Fruit fly (Drosophila melanogaster) whole organism, prepupa: ENCODE measurements around the gene CG14440.

Experiments used
- Blimp-1 ChIP-seq: fragments of 200-800 bp; sonication (Bioruptor generic); optimal IDR thresholded peaks from 3 replicates; lab custom pipeline; 2017; ENCODE audit warnings: missing biosample characterization, missing genetic modification characterization, mild to moderate bottlenecking, moderate library complexity, missing genetic modification reagents
- CG10669 ChIP-seq: fragments of 200-800 bp; sonication (Bioruptor generic); optimal IDR thresholded peaks from 3 replicates; lab custom pipeline; 2018; ENCODE audit warnings: missing biosample characterization, mild to moderate bottlenecking, missing genetic modification characterization, moderate library complexity
- CG11902 ChIP-seq: fragments of 200-800 bp; sonication (Bioruptor generic); optimal IDR thresholded peaks from 3 replicates; lab custom pipeline; 2016; ENCODE audit warnings: missing biosample characterization, missing genetic modification characterization
- CG15336 ChIP-seq: fragments of 200-800 bp; sonication (Bioruptor generic); IDR thresholded peaks from 2 replicates; pipeline ENCODE4 v1.3.6; 2022; ENCODE audit warnings: missing biosample characterization, missing genetic modification characterization
- CG1621 ChIP-seq: fragments of 200-800 bp; sonication (Bioruptor generic); optimal IDR thresholded peaks from 3 replicates; lab custom pipeline; 2018; ENCODE audit warnings: missing biosample characterization, mild to moderate bottlenecking, missing genetic modification characterization
- CG16779 ChIP-seq: fragments of 200-800 bp; sonication (Bioruptor generic); optimal IDR thresholded peaks from 3 replicates; lab custom pipeline; 2017; ENCODE audit warnings: missing biosample characterization, mild to moderate bottlenecking, missing genetic modification characterization
- CG3032 ChIP-seq: fragments of 200-800 bp; optimal IDR thresholded peaks from 2 replicates; lab custom pipeline; 2019; ENCODE audit warnings: missing biosample characterization, mild to moderate bottlenecking, missing genetic modification characterization, moderate library complexity
- CG31627 ChIP-seq: fragments of 200-800 bp; sonication (Bioruptor generic); optimal IDR thresholded peaks from 3 replicates; lab custom pipeline; 2016; ENCODE audit warnings: missing biosample characterization, missing genetic modification characterization
- CG32006 ChIP-seq: fragments of 200-800 bp; sonication (Bioruptor generic); optimal IDR thresholded peaks from 3 replicates; lab custom pipeline; 2017; ENCODE audit warnings: missing biosample characterization, mild to moderate bottlenecking, missing genetic modification characterization
- CG34406 ChIP-seq: fragments of 200-800 bp; sonication (Bioruptor generic); optimal IDR thresholded peaks from 3 replicates; lab custom pipeline; 2016; ENCODE audit warnings: missing biosample characterization, missing genetic modification characterization
- CG3919 ChIP-seq: fragments of 200-800 bp; sonication (Bioruptor generic); optimal IDR thresholded peaks from 3 replicates; lab custom pipeline; 2016; ENCODE audit warnings: missing biosample characterization, missing genetic modification characterization
- CG6163 ChIP-seq: fragments of 200-800 bp; sonication (Bioruptor generic); IDR thresholded peaks from 3 replicates; pipeline ENCODE4 v1.3.6; 2022; ENCODE audit warnings: missing biosample characterization, missing genetic modification characterization
- CG6276 ChIP-seq: fragments of 200-800 bp; sonication (Bioruptor generic); optimal IDR thresholded peaks from 2 replicates; lab custom pipeline; 2017; ENCODE audit warnings: missing biosample characterization, mild to moderate bottlenecking, missing genetic modification characterization
- CG6792 ChIP-seq: fragments of 200-800 bp; sonication (Bioruptor generic); optimal IDR thresholded peaks from 3 replicates; lab custom pipeline; 2016; ENCODE audit warnings: missing biosample characterization, missing genetic modification characterization
- CG6808 ChIP-seq: fragments of 200-800 bp; sonication (Bioruptor generic); optimal IDR thresholded peaks from 3 replicates; lab custom pipeline; 2017; ENCODE audit warnings: missing biosample characterization, missing genetic modification characterization, mild to moderate bottlenecking, moderate library complexity, missing genetic modification reagents
- CG6854 ChIP-seq: fragments of 200-800 bp; sonication (Bioruptor generic); optimal IDR thresholded peaks from 2 replicates; lab custom pipeline; 2017; ENCODE audit warnings: missing biosample characterization, mild to moderate bottlenecking, missing genetic modification characterization
- CG7368 ChIP-seq: fragments of 200-800 bp; sonication (Bioruptor generic); optimal IDR thresholded peaks from 3 replicates; lab custom pipeline; 2016; ENCODE audit warnings: missing biosample characterization, missing genetic modification characterization
- CG8632 ChIP-seq: fragments of 200-800 bp; sonication (Bioruptor generic); optimal IDR thresholded peaks from 3 replicates; lab custom pipeline; 2016; ENCODE audit warnings: missing biosample characterization, missing genetic modification characterization
- CG9139 ChIP-seq: fragments of 200-800 bp; sonication (Bioruptor generic); optimal IDR thresholded peaks from 3 replicates; lab custom pipeline; 2017; ENCODE audit warnings: missing biosample characterization, mild to moderate bottlenecking, missing genetic modification characterization
- Eip75B ChIP-seq: fragments of 200-800 bp; sonication (Bioruptor generic); optimal IDR thresholded peaks from 3 replicates; lab custom pipeline; 2016; ENCODE audit warnings: missing biosample characterization, missing genetic modification characterization
- Eip78C ChIP-seq: fragments of 200-800 bp; sonication (Bioruptor generic); peaks from one replicate; lab custom pipeline; 2016; ENCODE audit warnings: missing biosample characterization, missing genetic modification characterization
- Eip93F ChIP-seq: fragments of 200-800 bp; sonication (Bioruptor generic); optimal IDR thresholded peaks from 2 replicates; lab custom pipeline; 2016; ENCODE audit warnings: missing biosample characterization, mild to moderate bottlenecking, missing genetic modification characterization
- Ets21C ChIP-seq: fragments of 200-800 bp; sonication (Bioruptor generic); optimal IDR thresholded peaks from 3 replicates; lab custom pipeline; 2016; ENCODE audit warnings: missing biosample characterization, missing genetic modification characterization
- Ets96B ChIP-seq: fragments of 200-800 bp; optimal IDR thresholded peaks from 2 replicates; lab custom pipeline; 2019; ENCODE audit warnings: missing biosample characterization, mild to moderate bottlenecking, missing genetic modification characterization, moderate library complexity
- Gug ChIP-seq: fragments of 200-800 bp; sonication (Bioruptor generic); IDR thresholded peaks from 2 replicates; pipeline ENCODE4 v1.3.6; 2022; ENCODE audit warnings: missing biosample characterization, missing genetic modification characterization
- Hr39 ChIP-seq: fragments of 200-800 bp; sonication (Bioruptor generic); optimal IDR thresholded peaks from 2 replicates; lab custom pipeline; 2016; ENCODE audit warnings: missing biosample characterization, missing genetic modification characterization
- Hr4 ChIP-seq: fragments of 200-800 bp; sonication (Bioruptor generic); optimal IDR thresholded peaks from 3 replicates; lab custom pipeline; 2016; ENCODE audit warnings: missing biosample characterization, missing genetic modification characterization
- Lpt ChIP-seq: fragments of 200-800 bp; sonication (Bioruptor generic); optimal IDR thresholded peaks from 3 replicates; lab custom pipeline; 2016; ENCODE audit warnings: missing biosample characterization, missing genetic modification characterization
- Met ChIP-seq: fragments of 200-800 bp; sonication (Bioruptor generic); optimal IDR thresholded peaks from 3 replicates; lab custom pipeline; 2016; ENCODE audit warnings: missing biosample characterization, missing genetic modification characterization
- OdsH ChIP-seq: fragments of 200-800 bp; sonication (Bioruptor generic); optimal IDR thresholded peaks from 3 replicates; lab custom pipeline; 2016; ENCODE audit warnings: missing biosample characterization, missing genetic modification characterization
- Smox ChIP-seq: fragments of 200-800 bp; sonication (Bioruptor generic); optimal IDR thresholded peaks from 3 replicates; lab custom pipeline; 2016; ENCODE audit warnings: missing biosample characterization, missing genetic modification characterization
- Sox102F ChIP-seq: fragments of 200-800 bp; sonication (Bioruptor generic); optimal IDR thresholded peaks from 2 replicates; lab custom pipeline; 2016; ENCODE audit warnings: missing biosample characterization, mild to moderate bottlenecking, missing genetic modification characterization
- acj6 ChIP-seq: fragments of 200-800 bp; sonication (Bioruptor generic); optimal IDR thresholded peaks from 3 replicates; lab custom pipeline; 2016; ENCODE audit warnings: missing biosample characterization, missing genetic modification characterization
- dsx ChIP-seq: fragments of 200-800 bp; optimal IDR thresholded peaks from 3 replicates; lab custom pipeline; 2019; ENCODE audit warnings: missing biosample characterization, mild to moderate bottlenecking, missing genetic modification characterization, moderate library complexity; ENCODE audit not compliant: poor library complexity, severe bottlenecking
- esn ChIP-seq: fragments of 200-800 bp; sonication (Bioruptor generic); optimal IDR thresholded peaks from 2 replicates; lab custom pipeline; 2016; ENCODE audit warnings: missing biosample characterization, mild to moderate bottlenecking, missing genetic modification characterization, moderate library complexity
- fd59A ChIP-seq: fragments of 200-800 bp; sonication (Bioruptor generic); optimal IDR thresholded peaks from 2 replicates; lab custom pipeline; 2017; ENCODE audit warnings: missing biosample characterization, mild to moderate bottlenecking, missing genetic modification characterization, missing genetic modification reagents
- fd85E ChIP-seq: fragments of 200-800 bp; sonication (Bioruptor generic); optimal IDR thresholded peaks from 3 replicates; lab custom pipeline; 2016; ENCODE audit warnings: missing biosample characterization, missing genetic modification characterization
- fkh ChIP-seq: fragments of 200-800 bp; sonication (Bioruptor generic); optimal IDR thresholded peaks from 3 replicates; lab custom pipeline; 2017; ENCODE audit warnings: missing biosample characterization, mild to moderate bottlenecking, missing genetic modification characterization, moderate library complexity
- lz ChIP-seq: fragments of 200-800 bp; sonication (Bioruptor generic); optimal IDR thresholded peaks from 3 replicates; lab custom pipeline; 2016; ENCODE audit warnings: missing biosample characterization, missing genetic modification characterization
- net ChIP-seq: fragments of 200-800 bp; sonication (Bioruptor generic); optimal IDR thresholded peaks from 3 replicates; lab custom pipeline; 2016; ENCODE audit warnings: missing biosample characterization, missing genetic modification characterization
- salr ChIP-seq, 2 experiments: fragments of 200-800 bp; sonication (Bioruptor generic); optimal IDR thresholded peaks; 3 replicates each; lab custom pipeline; 2016 to 2018; ENCODE audit warnings: missing biosample characterization in 2 of 2, missing genetic modification characterization in 2 of 2, mild to moderate bottlenecking in 1 of 2
- spab ChIP-seq: fragments of 200-800 bp; sonication (Bioruptor generic); optimal IDR thresholded peaks from 2 replicates; lab custom pipeline; 2017; ENCODE audit warnings: missing biosample characterization, mild to moderate bottlenecking, missing genetic modification characterization, missing genetic modification reagents
- ss ChIP-seq, 2 experiments: fragments of 200-800 bp; sonication (Bioruptor generic); optimal IDR thresholded peaks; 2 replicates in 1 of 2; 3 replicates in 1 of 2; lab custom pipeline; 2017 to 2018; ENCODE audit warnings: mild to moderate bottlenecking in 2 of 2, missing biosample characterization in 2 of 2, missing genetic modification characterization in 2 of 2, moderate library complexity in 1 of 2
- svp ChIP-seq: fragments of 200-800 bp; sonication (Bioruptor generic); peaks from one replicate; lab custom pipeline; 2016; ENCODE audit warnings: missing biosample characterization, missing genetic modification characterization
- topi ChIP-seq: fragments of 200-800 bp; sonication (Bioruptor generic); optimal IDR thresholded peaks from 3 replicates; lab custom pipeline; 2016; ENCODE audit warnings: missing biosample characterization, missing genetic modification characterization
- vri ChIP-seq: fragments of 200-800 bp; sonication (Bioruptor generic); optimal IDR thresholded peaks from 3 replicates; lab custom pipeline; 2016; ENCODE audit warnings: missing biosample characterization, mild to moderate bottlenecking, missing genetic modification characterization

CG14440 gene

dm6 chrX:6698248-6698812 lies at the start of gene CG14440:
Gene CG14440 (minus strand): TSS chrX:6698567.
- no peak for TF ChIP-seq net (GFP tag; lab: Kevin White, UChicago)
- TF ChIP-seq svp (GFP tag; lab: Kevin White, UChicago), result no peak
- no peak for TF ChIP-seq CG34406 (GFP tag; lab: Kevin White, UChicago)
- peak; percentile 16 for TF ChIP-seq Eip78C (GFP tag; lab: Kevin White, UChicago)
- TF ChIP-seq salr (GFP tag; optimal IDR thresholded peaks at IDR 0.05; lab: Kevin White, UChicago), result no peak
- no peak for TF ChIP-seq topi
- no peak for TF ChIP-seq Sox102F (GFP tag; lab: Kevin White, UChicago)
- peak; percentile 68 for TF ChIP-seq fkh (GFP tag; lab: Kevin White, UChicago)
- TF ChIP-seq vri (GFP tag; lab: Kevin White, UChicago), result peak; percentile 30
- TF ChIP-seq CG3919, result no peak
- TF ChIP-seq CG15336, result 0 out of 2 replicates have a peak, but pooled peaks have one; percentile 14
- TF ChIP-seq ss (GFP tag; optimal IDR thresholded peaks at IDR 0.05; lab: Kevin White, UChicago), result peak; percentile 4 to 45
- no peak for TF ChIP-seq CG31627 (GFP tag; lab: Kevin White, UChicago)
- TF ChIP-seq CG10669, result no peak
- no peak for TF ChIP-seq CG16779 (tag; lab: Kevin White, UChicago)
- no peak for TF ChIP-seq fd59A
- TF ChIP-seq Eip93F (GFP tag; lab: Kevin White, UChicago), result no peak
- peak; percentile 15 for TF ChIP-seq CG6808
- TF ChIP-seq dsx (GFP tag; lab: Kevin White, UChicago), result no peak
- TF ChIP-seq fd85E (GFP tag; lab: Kevin White, UChicago), result no peak
- TF ChIP-seq OdsH (GFP tag; lab: Kevin White, UChicago), result no peak
- TF ChIP-seq CG6854 (GFP tag; lab: Kevin White, UChicago), result peak; percentile 35
- TF ChIP-seq CG6276 (GFP tag; lab: Kevin White, UChicago), result no peak
- TF ChIP-seq spab, result no peak
- peak; percentile 40 for TF ChIP-seq CG1621

dm6 chrX:6747244-6747643 lies 48.9 kb upstream of the CG14440 start, which contains the start of gene CG14439:
Gene CG14439 (plus strand): TSS chrX:6747544.
- no peak for TF ChIP-seq fd59A
- peak; percentile 10 for TF ChIP-seq Eip78C (GFP tag; lab: Kevin White, UChicago)
- TF ChIP-seq Sox102F (GFP tag; lab: Kevin White, UChicago), result peak; percentile 27

dm6 chrX:6746221-6746620 lies 47.9 kb upstream of the CG14440 start:
- TF ChIP-seq Ets21C (GFP tag; lab: Kevin White, UChicago), result no peak
- no peak for TF ChIP-seq Eip75B (GFP tag; lab: Kevin White, UChicago)
- no peak for TF ChIP-seq ss (GFP tag; optimal IDR thresholded peaks at IDR 0.05; lab: Kevin White, UChicago)
- peak; percentile 27 for TF ChIP-seq CG8632 (GFP tag; lab: Kevin White, UChicago)
- TF ChIP-seq fd85E (GFP tag; lab: Kevin White, UChicago), result no peak
- TF ChIP-seq dsx (GFP tag; lab: Kevin White, UChicago), result no peak
- TF ChIP-seq Lpt (GFP tag; lab: Kevin White, UChicago), result no peak
- TF ChIP-seq CG6854 (GFP tag; lab: Kevin White, UChicago), result no peak
- peak; percentile 61 for TF ChIP-seq esn (GFP tag; lab: Kevin White, UChicago)
- TF ChIP-seq Eip78C (GFP tag; lab: Kevin White, UChicago), result no peak
- no peak for TF ChIP-seq CG16779 (tag; lab: Kevin White, UChicago)
- TF ChIP-seq CG11902 (GFP tag; lab: Kevin White, UChicago), result no peak
- TF ChIP-seq CG1621, result peak; percentile 11
- no peak for TF ChIP-seq lz (GFP tag; lab: Kevin White, UChicago)
- TF ChIP-seq Blimp-1 (GFP tag; lab: Kevin White, UChicago), result no peak
- TF ChIP-seq Ets96B, result peak; percentile 37
- TF ChIP-seq Gug, result no peak
- TF ChIP-seq acj6, result peak; percentile 51
- peak; percentile 17 for TF ChIP-seq vri (GFP tag; lab: Kevin White, UChicago)
- TF ChIP-seq Met (GFP tag; lab: Kevin White, UChicago), result peak; percentile 20
- peak; percentile 51 for TF ChIP-seq CG3032 (tag; lab: Kevin White, UChicago)
- TF ChIP-seq OdsH (GFP tag; lab: Kevin White, UChicago), result peak; percentile 34
- peak; percentile 12 for TF ChIP-seq CG6792 (GFP tag; lab: Kevin White, UChicago)
- no peak for TF ChIP-seq CG6163 (GFP tag; lab: Robert Waterston, UW)
- TF ChIP-seq CG9139 (GFP tag; lab: Kevin White, UChicago), result peak; percentile 1
- peak; percentile 7 for TF ChIP-seq CG7368 (GFP tag; lab: Kevin White, UChicago)
- TF ChIP-seq CG32006 (GFP tag; lab: Kevin White, UChicago), result no peak
- TF ChIP-seq Hr4 (GFP tag; lab: Kevin White, UChicago), result no peak
- TF ChIP-seq Smox, result peak; percentile 75
- no peak for TF ChIP-seq spab
- TF ChIP-seq net (GFP tag; lab: Kevin White, UChicago), result peak; percentile 15
- TF ChIP-seq Hr39 (GFP tag; lab: Kevin White, UChicago), result peak; percentile 30
- TF ChIP-seq CG31627 (GFP tag; lab: Kevin White, UChicago), result peak; percentile 13
